Worm (Caenorhabditis elegans): ENCODE data around the gene aptf-4.

The aptf-4 gene

DNA sequence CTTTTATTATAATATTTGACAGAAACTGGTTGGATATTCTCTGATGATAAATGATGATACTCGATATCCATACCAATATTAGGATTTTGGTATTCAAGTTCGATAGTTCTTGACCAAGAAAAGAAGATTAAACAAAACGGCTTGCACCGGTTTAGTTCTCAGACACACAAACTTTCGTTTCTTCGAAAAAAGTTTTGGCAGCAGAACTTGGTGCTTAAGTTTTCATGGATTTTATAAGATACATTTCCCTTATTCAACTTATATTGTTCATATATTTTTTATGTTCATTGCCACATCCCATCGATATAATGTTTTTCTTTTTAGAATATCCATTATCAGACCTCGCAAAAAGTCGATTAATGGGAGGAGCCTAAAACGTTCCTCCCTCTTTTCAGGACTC is at the start of gene aptf-4:
TSS of gene aptf-4 (plus strand) at position 301 of the 400 bp plus-strand sequence.
- no peak for TF ChIP-seq hnd-1 (tag; optimal IDR thresholded peaks at IDR 0.05)
- no peak for TF ChIP-seq ceh-36 (tag; optimal IDR thresholded peaks at IDR 0.05)
- no peak for TF ChIP-seq tbx-11 (GFP tag; IDR thresholded peaks at IDR 0.05)
- no peak for TF ChIP-seq sea-1 (GFP tag; conservative IDR thresholded peaks at IDR 0.05)
- TF ChIP-seq B0310.2 (tag; optimal IDR thresholded peaks at IDR 0.05), result no peak
- no peak for TF ChIP-seq tbx-37 (GFP tag; conservative IDR thresholded peaks at IDR 0.05)
- no peak for TF ChIP-seq F13C5.2 (tag; optimal IDR thresholded peaks at IDR 0.05)
- TF ChIP-seq hmbx-1 (tag; optimal IDR thresholded peaks at IDR 0.05), result no peak
- TF ChIP-seq scrt-1 (GFP tag; IDR thresholded peaks at IDR 0.05), result no peak
- no peak for TF ChIP-seq tra-4 (tag; optimal IDR thresholded peaks at IDR 0.05)
- no peak for TF ChIP-seq aly-1 (tag; optimal IDR thresholded peaks at IDR 0.05)
- TF ChIP-seq hmg-4 (GFP tag; optimal IDR thresholded peaks at IDR 0.05), result no peak

DNA sequence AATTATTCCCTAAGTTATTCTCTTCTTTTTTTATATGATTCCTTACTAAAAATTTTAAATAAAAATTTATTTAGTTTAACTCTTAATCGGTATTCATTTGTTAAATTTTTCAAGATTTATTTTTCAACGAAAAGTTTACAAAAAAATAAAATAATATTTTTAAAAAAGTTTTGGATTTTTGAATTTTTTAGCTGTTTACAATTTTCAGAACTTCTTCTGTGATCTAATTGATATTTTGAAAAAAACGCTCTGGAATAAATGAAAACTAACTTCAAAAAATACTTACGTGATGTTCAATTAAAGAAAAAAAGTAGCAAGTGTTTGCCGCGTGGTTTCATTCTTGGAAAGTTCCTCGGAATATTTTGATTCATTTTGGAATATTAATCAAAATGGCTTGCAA is 45.5 kb upstream of the aptf-4 start, which contains the start of gene decr-1.2:
TSS of gene decr-1.2 (plus strand) at position 301 of the 400 bp plus-strand sequence.
- TF ChIP-seq aly-1 (tag; optimal IDR thresholded peaks at IDR 0.05) (no peak), tbx-11 (GFP tag; IDR thresholded peaks at IDR 0.05) (no peak), flt-1 (GFP tag; IDR thresholded peaks at IDR 0.05) (no peak), tra-4 (tag; optimal IDR thresholded peaks at IDR 0.05) (no peak)

- TF ChIP-seq sea-1 (GFP tag; conservative IDR thresholded peaks at IDR 0.05) (peak; percentile 85), ceh-36 (tag; optimal IDR thresholded peaks at IDR 0.05) (peak; percentile 90), aly-1 (tag; optimal IDR thresholded peaks at IDR 0.05) (peak; percentile 84), ceh-13 (GFP tag; optimal IDR thresholded peaks at IDR 0.05) (peak; percentile 76), F13C5.2 (tag; optimal IDR thresholded peaks at IDR 0.05) (peak; percentile 86), ama-1 (optimal IDR thresholded peaks at IDR 0.05) (no peak), scrt-1 (GFP tag; IDR thresholded peaks at IDR 0.05) (peak; percentile 92), flt-1 (GFP tag; IDR thresholded peaks at IDR 0.05) (peak; percentile 92), hmg-4 (GFP tag; optimal IDR thresholded peaks at IDR 0.05) (peak; percentile 93), tbx-37 (GFP tag; conservative IDR thresholded peaks at IDR 0.05) (peak; percentile 82), B0310.2 (tag; optimal IDR thresholded peaks at IDR 0.05) (peak; percentile 81), hmbx-1 (tag; optimal IDR thresholded peaks at IDR 0.05) (peak; percentile 77), ets-7 (tag; optimal IDR thresholded peaks at IDR 0.05) (peak; percentile 74), tbx-11 (GFP tag; IDR thresholded peaks at IDR 0.05) (peak; percentile 91), pes-1 (GFP tag; IDR thresholded peaks at IDR 0.05) (peak; percentile 90), tra-4 (tag; optimal IDR thresholded peaks at IDR 0.05) (peak; percentile 70), hnd-1 (tag; optimal IDR thresholded peaks at IDR 0.05) (peak; percentile 74)
Measured at ce11 chrII:8546975-8547374, 43.8 kb upstream of the aptf-4 start.

ce11 chrII:8551100-8551499 is 39.7 kb upstream of the aptf-4 start:
- no peak for TF ChIP-seq tbx-11 (GFP tag; IDR thresholded peaks at IDR 0.05)
- TF ChIP-seq hnd-1 (tag; optimal IDR thresholded peaks at IDR 0.05), result no peak
- TF ChIP-seq pes-1 (GFP tag; IDR thresholded peaks at IDR 0.05), result no peak

ce11 chrII:8554568-8554967 is 36.2 kb upstream of the aptf-4 start:
- no peak for TF ChIP-seq tbx-11 (GFP tag; IDR thresholded peaks at IDR 0.05)
- TF ChIP-seq tra-4 (tag; optimal IDR thresholded peaks at IDR 0.05), result no peak
- no peak for TF ChIP-seq B0310.2 (tag; optimal IDR thresholded peaks at IDR 0.05)
- TF ChIP-seq ceh-36 (tag; optimal IDR thresholded peaks at IDR 0.05), result no peak
- no peak for TF ChIP-seq scrt-1 (GFP tag; IDR thresholded peaks at IDR 0.05)
- no peak for TF ChIP-seq ama-1 (optimal IDR thresholded peaks at IDR 0.05)
- TF ChIP-seq pes-1 (GFP tag; IDR thresholded peaks at IDR 0.05), result no peak
- TF ChIP-seq ets-7 (tag; optimal IDR thresholded peaks at IDR 0.05), result no peak
- no peak for TF ChIP-seq aly-1 (tag; optimal IDR thresholded peaks at IDR 0.05)
- no peak for TF ChIP-seq F13C5.2 (tag; optimal IDR thresholded peaks at IDR 0.05)
- no peak for TF ChIP-seq hmbx-1 (tag; optimal IDR thresholded peaks at IDR 0.05)
- TF ChIP-seq ceh-13 (GFP tag; optimal IDR thresholded peaks at IDR 0.05), result no peak

DNA sequence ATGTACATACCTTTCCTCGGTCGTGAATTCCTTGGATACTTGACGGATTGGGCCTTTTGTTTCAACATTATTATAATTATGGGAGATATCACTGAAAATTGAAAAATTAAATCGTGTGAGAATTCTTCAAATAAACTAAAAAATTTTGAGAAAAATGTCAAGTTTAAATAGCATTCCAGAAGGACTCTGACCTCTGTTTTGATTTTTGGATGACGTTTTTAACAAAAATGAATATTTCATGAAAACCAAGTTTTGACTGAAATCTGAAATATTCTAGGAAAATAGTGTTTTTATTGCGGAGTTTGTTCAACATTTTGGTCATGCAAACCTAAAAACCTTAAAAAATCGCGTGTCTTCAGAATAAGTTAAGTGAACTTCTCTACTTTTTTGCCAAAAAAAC is 34.6 kb upstream of the aptf-4 start, which contains the start of gene glb-27:
TSS of gene glb-27 (minus strand) at position 101 of the 400 bp plus-strand sequence.
- TF ChIP-seq ceh-13 (GFP tag; optimal IDR thresholded peaks at IDR 0.05) (no peak), F13C5.2 (tag; optimal IDR thresholded peaks at IDR 0.05) (no peak), aly-1 (tag; optimal IDR thresholded peaks at IDR 0.05) (no peak), ama-1 (optimal IDR thresholded peaks at IDR 0.05) (no peak), hnd-1 (tag; optimal IDR thresholded peaks at IDR 0.05) (no peak), sea-1 (GFP tag; conservative IDR thresholded peaks at IDR 0.05) (no peak), tra-4 (tag; optimal IDR thresholded peaks at IDR 0.05) (no peak), hmg-4 (GFP tag; optimal IDR thresholded peaks at IDR 0.05) (no peak), tbx-37 (GFP tag; conservative IDR thresholded peaks at IDR 0.05) (no peak), pes-1 (GFP tag; IDR thresholded peaks at IDR 0.05) (no peak), scrt-1 (GFP tag; IDR thresholded peaks at IDR 0.05) (no peak), hmbx-1 (tag; optimal IDR thresholded peaks at IDR 0.05) (no peak), B0310.2 (tag; optimal IDR thresholded peaks at IDR 0.05) (no peak), ets-7 (tag; optimal IDR thresholded peaks at IDR 0.05) (no peak), flt-1 (GFP tag; IDR thresholded peaks at IDR 0.05) (no peak), tbx-11 (GFP tag; IDR thresholded peaks at IDR 0.05) (no peak), ceh-36 (tag; optimal IDR thresholded peaks at IDR 0.05) (no peak)

ce11 chrII:8559188-8559587 is 31.6 kb upstream of the aptf-4 start:
- no peak for TF ChIP-seq ets-7 (tag; optimal IDR thresholded peaks at IDR 0.05)
- no peak for TF ChIP-seq ama-1 (optimal IDR thresholded peaks at IDR 0.05)
- no peak for TF ChIP-seq flt-1 (GFP tag; IDR thresholded peaks at IDR 0.05)
- TF ChIP-seq pes-1 (GFP tag; IDR thresholded peaks at IDR 0.05), result no peak
- TF ChIP-seq sea-1 (GFP tag; conservative IDR thresholded peaks at IDR 0.05), result no peak
- TF ChIP-seq ceh-36 (tag; optimal IDR thresholded peaks at IDR 0.05), result no peak
- TF ChIP-seq tbx-11 (GFP tag; IDR thresholded peaks at IDR 0.05), result no peak
- no peak for TF ChIP-seq hnd-1 (tag; optimal IDR thresholded peaks at IDR 0.05)
- TF ChIP-seq scrt-1 (GFP tag; IDR thresholded peaks at IDR 0.05), result no peak
- no peak for TF ChIP-seq B0310.2 (tag; optimal IDR thresholded peaks at IDR 0.05)
- no peak for TF ChIP-seq tra-4 (tag; optimal IDR thresholded peaks at IDR 0.05)
- no peak for TF ChIP-seq tbx-37 (GFP tag; conservative IDR thresholded peaks at IDR 0.05)
- no peak for TF ChIP-seq ceh-13 (GFP tag; optimal IDR thresholded peaks at IDR 0.05)
- no peak for TF ChIP-seq F13C5.2 (tag; optimal IDR thresholded peaks at IDR 0.05)
- TF ChIP-seq hmbx-1 (tag; optimal IDR thresholded peaks at IDR 0.05), result no peak
